Worm (Caenorhabditis elegans) whole organism, L4/young adult: Measurements from ENCODE around the gene Y38F1A.4.

ENCODE experiments used
- W03F9.2 ChIP-seq: fragments of 150-350 bp; optimal IDR thresholded peaks from 2 replicates; lab custom pipeline; 2014; ENCODE audit warnings: missing biosample characterization, missing genetic modification characterization
- dao-5 ChIP-seq: sonication (generic microtip); optimal IDR thresholded peaks from 2 replicates; lab custom pipeline; 2016; ENCODE audit warnings: missing genotype, missing genetic modification characterization, moderate library complexity, missing compliant biosample characterization
- him-1 ChIP-seq: sonication (generic microtip); optimal IDR thresholded peaks from 2 replicates; lab custom pipeline; 2016; ENCODE audit warnings: missing genotype, missing genetic modification reagents, missing genetic modification characterization, missing compliant biosample characterization

Gene Y38F1A.4

DNA sequence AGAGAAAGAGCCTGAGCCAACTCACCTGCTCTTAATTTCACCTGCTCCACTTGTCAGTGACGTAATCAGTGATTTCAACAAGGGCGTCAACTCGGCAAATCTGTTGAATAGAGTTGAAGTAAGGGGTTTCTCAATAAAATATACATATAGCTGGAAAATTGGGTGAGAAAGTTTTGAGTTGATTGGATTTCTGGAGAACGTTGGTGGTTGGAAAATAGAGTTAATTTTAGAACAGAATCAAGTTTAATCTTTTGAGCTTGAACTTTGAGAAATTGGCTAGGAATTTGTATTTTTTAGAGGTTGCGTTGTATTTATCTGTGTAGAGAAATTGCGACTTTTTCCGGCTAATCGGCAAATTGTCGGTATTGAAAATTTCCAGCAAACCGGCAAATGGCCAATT lies at the start of gene Y38F1A.4:
TSS of gene Y38F1A.4 (minus strand) at position 101 of the 400 bp plus-strand sequence.
- TF ChIP-seq dao-5 (no peak), W03F9.2 (tag; lab: Kevin White, UChicago) (no peak), him-1 (tag; lab: Kevin White, UChicago) (no peak)

ce11 chrII:13013966-13014365 lies 44.4 kb upstream of the Y38F1A.4 start, which contains the start of gene F18A11.5:
Gene F18A11.5, minus strand, starts transcription at chrII:13014286.
- TF ChIP-seq dao-5 (no peak), him-1 (tag; lab: Kevin White, UChicago) (no peak), W03F9.2 (tag; lab: Kevin White, UChicago) (no peak)

ce11 chrII:13012684-13013083 lies 43.2 kb upstream of the Y38F1A.4 start:
- TF ChIP-seq dao-5 (no peak), W03F9.2 (tag; lab: Kevin White, UChicago) (no peak), him-1 (tag; lab: Kevin White, UChicago) (no peak)

DNA sequence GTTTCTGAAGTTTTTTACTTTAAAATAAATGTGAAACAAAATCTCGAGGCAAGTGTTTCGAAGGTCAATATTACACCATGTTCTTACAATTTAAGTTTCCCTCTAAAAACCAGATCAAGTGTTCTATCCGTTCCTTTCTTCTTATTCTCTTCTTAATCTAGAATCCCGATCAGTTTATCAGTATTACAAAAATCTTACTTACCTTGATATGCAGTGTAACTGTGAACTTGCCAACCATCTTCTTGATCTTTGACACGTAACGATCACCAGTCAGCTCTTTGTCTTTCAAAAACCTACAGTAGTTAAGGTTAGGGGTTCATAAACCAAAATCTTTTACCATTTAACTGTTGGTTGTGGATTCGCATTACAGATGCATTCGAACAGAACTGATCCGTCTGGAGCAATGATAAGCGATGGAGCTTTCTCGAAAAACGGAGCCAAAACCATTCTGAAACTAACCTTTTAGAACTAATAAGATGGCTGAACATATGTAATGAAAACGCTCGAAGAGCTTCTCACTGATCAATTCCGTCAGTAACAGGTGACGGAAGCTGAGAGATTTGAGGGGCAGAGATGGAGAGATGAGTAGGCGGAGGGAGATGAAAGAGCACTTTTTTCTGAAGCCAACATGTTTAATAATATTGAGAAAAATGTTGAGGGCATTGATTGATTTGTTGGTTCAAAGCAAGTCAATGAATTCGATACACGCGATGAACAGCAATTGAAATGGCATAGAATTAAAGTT lies 38.4 kb upstream of the Y38F1A.4 start, which contains the start of gene oig-2:
TSS of gene oig-2 (minus strand) at position 448 of the 745 bp plus-strand sequence.
- TF ChIP-seq him-1 (tag; lab: Kevin White, UChicago) (no peak), dao-5 (no peak), W03F9.2 (tag; lab: Kevin White, UChicago) (no peak)

- TF ChIP-seq him-1 (tag; lab: Kevin White, UChicago) (no peak), W03F9.2 (tag; lab: Kevin White, UChicago) (no peak), dao-5 (no peak)
These were observed 36.8 kb upstream of the Y38F1A.4 start for ce11 chrII:13006283-13006682.

ce11 chrII:13004872-13005252 lies 35.3 kb upstream of the Y38F1A.4 start:
- TF ChIP-seq W03F9.2 (tag; lab: Kevin White, UChicago) (no peak), him-1 (tag; lab: Kevin White, UChicago) (no peak), dao-5 (no peak)

DNA sequence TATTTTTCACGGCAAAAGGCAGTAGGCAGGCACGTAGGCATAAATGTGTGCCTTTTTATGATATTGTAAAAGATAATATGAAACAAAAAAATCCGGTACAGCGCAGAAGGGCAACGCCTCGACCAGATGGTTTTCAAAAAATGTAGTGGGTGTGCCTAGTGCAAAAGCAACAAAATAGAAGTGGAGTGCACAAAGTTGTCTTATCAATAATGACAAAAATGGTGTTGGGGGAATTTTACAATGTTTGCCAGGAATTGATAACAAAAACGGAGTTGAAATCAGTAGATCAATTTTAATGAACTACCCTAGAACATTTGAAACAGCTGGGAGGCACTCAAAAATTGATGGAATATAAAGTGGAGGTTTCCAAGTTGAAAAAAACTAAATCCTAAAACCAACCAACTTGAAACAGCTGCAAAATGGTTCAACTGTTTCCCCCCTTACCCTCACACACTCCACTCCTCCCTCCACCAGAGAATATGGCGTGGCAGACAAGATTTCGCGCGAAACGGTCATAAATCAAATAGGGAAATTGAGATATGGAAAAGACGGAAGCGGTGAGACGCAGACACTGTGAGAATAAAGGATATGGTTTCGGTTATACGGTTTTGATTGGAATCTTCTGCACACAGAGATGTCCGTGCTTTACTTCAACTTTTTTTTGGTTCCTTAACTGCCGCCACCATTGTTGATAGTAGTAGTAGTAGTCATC lies 34.8 kb upstream of the Y38F1A.4 start:
- TF ChIP-seq dao-5 (no peak), W03F9.2 (tag; lab: Kevin White, UChicago) (no peak), him-1 (tag; lab: Kevin White, UChicago) (no peak)

DNA sequence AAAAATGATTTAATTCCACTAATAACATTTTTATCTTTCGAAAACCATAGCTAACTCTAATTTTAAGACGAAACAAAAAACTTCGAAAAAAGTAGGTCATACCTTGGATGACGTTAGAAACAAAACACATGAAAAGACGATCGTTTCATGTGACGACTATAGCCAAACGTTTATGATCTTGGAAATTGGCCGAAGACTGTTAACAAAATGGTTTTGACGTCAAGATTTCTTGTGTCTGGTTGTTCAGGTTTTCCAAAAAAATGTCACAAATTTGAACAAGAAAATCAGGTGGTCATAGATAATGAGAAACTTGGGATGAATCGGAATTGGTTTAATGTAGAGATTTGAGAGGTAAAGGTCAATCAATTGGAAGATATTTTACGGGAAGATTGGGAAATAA lies 33.7 kb upstream of the Y38F1A.4 start:
- TF ChIP-seq W03F9.2 (tag; lab: Kevin White, UChicago) (no peak), dao-5 (no peak), him-1 (tag; lab: Kevin White, UChicago) (no peak)

DNA sequence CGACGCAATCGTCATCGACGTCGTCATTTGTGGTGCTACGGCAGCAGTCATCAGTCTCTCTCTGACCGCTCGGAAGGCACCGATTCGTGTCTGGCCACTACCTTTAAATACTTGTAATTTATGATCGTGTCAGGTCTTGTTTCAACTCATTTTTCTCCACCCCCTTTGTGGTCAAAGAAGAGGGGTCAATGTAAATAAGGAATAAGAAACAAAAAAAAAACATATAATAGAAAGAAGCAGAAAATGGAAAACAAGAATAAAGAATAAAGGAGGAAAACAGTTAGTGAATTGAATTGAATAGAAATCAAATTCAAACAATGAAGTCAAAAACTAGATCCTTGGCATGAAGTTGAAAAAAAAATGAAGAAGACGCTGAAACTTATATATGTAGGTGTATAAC lies 31.2 kb upstream of the Y38F1A.4 start, which contains the start of gene Y38F1A.8:
TSS of gene Y38F1A.8 (minus strand) at position 101 of the 400 bp plus-strand sequence.
- TF ChIP-seq W03F9.2 (tag; lab: Kevin White, UChicago) (no peak), dao-5 (no peak), him-1 (tag; lab: Kevin White, UChicago) (no peak)

ce11 chrII:12997413-12997812 lies 27.9 kb upstream of the Y38F1A.4 start, which contains the start of gene Y38F1A.7:
Gene Y38F1A.7, minus strand, starts transcription at chrII:12997804.
- no peak for TF ChIP-seq dao-5
- no peak for TF ChIP-seq W03F9.2 (tag; lab: Kevin White, UChicago)
- TF ChIP-seq him-1 (tag; lab: Kevin White, UChicago), result no peak

ce11 chrII:12996249-12996648 lies 26.7 kb upstream of the Y38F1A.4 start, which contains the start of gene hphd-1:
Gene hphd-1, minus strand, starts transcription at chrII:12996571.
- no peak for TF ChIP-seq dao-5
- TF ChIP-seq W03F9.2 (tag; lab: Kevin White, UChicago), result no peak
- TF ChIP-seq him-1 (tag; lab: Kevin White, UChicago), result no peak

- TF ChIP-seq him-1 (tag; lab: Kevin White, UChicago) (no peak), dao-5 (no peak), W03F9.2 (tag; lab: Kevin White, UChicago) (no peak)
These were observed 25.8 kb upstream of the Y38F1A.4 start for ce11 chrII:12995322-12995721.

- TF ChIP-seq W03F9.2 (tag; lab: Kevin White, UChicago) (no peak), him-1 (tag; lab: Kevin White, UChicago) (no peak), dao-5 (no peak)
These were observed 24.7 kb upstream of the Y38F1A.4 start for ce11 chrII:12994009-12994788.
